Worm (Caenorhabditis elegans): ENCODE results near the gene cdh-7.

ce11 chrII:14876737-14877203, 33.7 kb downstream of the cdh-7 start, which contains the start of gene Y53F4A.2:
- no peak for TF ChIP-seq klf-2 (GFP tag; conservative IDR thresholded peaks at IDR 0.05)
- TF ChIP-seq flt-1 (GFP tag; IDR thresholded peaks at IDR 0.05) = no peak
- TF ChIP-seq tab-1 (GFP tag; IDR thresholded peaks at IDR 0.05) = no peak
